Worm (Caenorhabditis elegans) whole organism, young adult: Measurements from ENCODE around the gene grl-3.

Experiments used
- B0019.2 ChIP-seq: fragments of 200-800 bp; sonication (Bioruptor generic); conservative IDR thresholded peaks from 2 replicates; pipeline ENCODE4 v1.3.6; 2022; ENCODE audit warnings: missing genetic modification reagents, missing genetic modification characterization, missing compliant biosample characterization
- B0261.1 ChIP-seq: sonication (generic microtip); optimal IDR thresholded peaks from 2 replicates; lab custom pipeline; 2016; ENCODE audit warnings: mild to moderate bottlenecking, missing genetic modification characterization, moderate library complexity, missing compliant biosample characterization
- C06A6.2 ChIP-seq: fragments of 200-800 bp; sonication (Bioruptor generic); conservative IDR thresholded peaks from 2 replicates; pipeline ENCODE4 v1.3.6; 2022; ENCODE audit warnings: missing genetic modification characterization, missing compliant biosample characterization
- D2030.7 ChIP-seq: fragments of 200-800 bp; sonication (Bioruptor generic); IDR thresholded peaks from 2 replicates; pipeline ENCODE4 v1.3.6; 2022; ENCODE audit warnings: missing genetic modification reagents, missing genetic modification characterization, missing compliant biosample characterization
- F33H1.4 ChIP-seq: fragments of 200-800 bp; sonication (Bioruptor generic); IDR thresholded peaks from 2 replicates; pipeline ENCODE4 v1.3.6; 2022; ENCODE audit warnings: missing genetic modification reagents, missing genetic modification characterization, missing compliant biosample characterization
- T07F8.4 ChIP-seq: sonication (generic microtip); optimal IDR thresholded peaks from 2 replicates; lab custom pipeline; 2016; ENCODE audit warnings: mild to moderate bottlenecking, missing genetic modification characterization, moderate library complexity, missing compliant biosample characterization
- Y53G8AR.9 ChIP-seq: fragments of 200-800 bp; sonication (Bioruptor generic); conservative IDR thresholded peaks from 2 replicates; pipeline ENCODE4 v1.3.6; 2022; ENCODE audit warnings: missing genetic modification reagents, missing genetic modification characterization, missing compliant biosample characterization
- Y67H2A.10 ChIP-seq: fragments of 200-800 bp; sonication (Bioruptor generic); conservative IDR thresholded peaks from 2 replicates; pipeline ENCODE4 v1.3.6; 2022; ENCODE audit warnings: missing genetic modification reagents, missing genetic modification characterization, missing compliant biosample characterization
- aptf-3 ChIP-seq: fragments of 200-800 bp; sonication (Bioruptor generic); IDR thresholded peaks from 2 replicates; pipeline ENCODE4 v1.3.6; 2022; ENCODE audit warnings: missing genetic modification characterization, missing compliant biosample characterization
- atf-7 ChIP-seq: sonication (generic microtip); optimal IDR thresholded peaks from 2 replicates; lab custom pipeline; 2017; ENCODE audit warnings: mild to moderate bottlenecking, missing genetic modification characterization, missing compliant biosample characterization
- bed-1 ChIP-seq: fragments of 200-800 bp; sonication (Bioruptor generic); IDR thresholded peaks from 2 replicates; pipeline ENCODE4 v1.3.6; 2022; ENCODE audit warnings: missing genetic modification reagents, missing genetic modification characterization, missing compliant biosample characterization
- bed-2 ChIP-seq: fragments of 200-800 bp; sonication (Bioruptor generic); IDR thresholded peaks from 2 replicates; pipeline ENCODE4 v1.3.6; 2022; ENCODE audit warnings: missing genetic modification reagents, missing genetic modification characterization, missing compliant biosample characterization
- cebp-1 ChIP-seq, 2 experiments: fragments of 200-800 bp in 1 of 2; sonication (Bioruptor generic) in 1 of 2; sonication (generic microtip) in 1 of 2; IDR thresholded peaks in 1 of 2; optimal IDR thresholded peaks in 1 of 2; 2 replicates each; pipeline versions ENCODE4 v1.3.6 to Lab custom; 2017 to 2022; ENCODE audit warnings: missing compliant biosample characterization in 2 of 2, missing genetic modification characterization in 2 of 2, mild to moderate bottlenecking in 1 of 2, missing genetic modification reagents in 1 of 2, moderate library complexity in 1 of 2
- ceh-40 ChIP-seq: fragments of 200-800 bp; sonication (Bioruptor generic); IDR thresholded peaks from 2 replicates; pipeline ENCODE4 v1.3.6; 2022; ENCODE audit warnings: missing genetic modification characterization, missing compliant biosample characterization
- dox-1 ChIP-seq: fragments of 200-800 bp; sonication (Bioruptor generic); IDR thresholded peaks from 2 replicates; pipeline ENCODE4 v1.3.6; 2022; ENCODE audit warnings: missing genetic modification reagents, missing genetic modification characterization, missing compliant biosample characterization
- egl-44 ChIP-seq: fragments of 200-800 bp; sonication (Bioruptor generic); IDR thresholded peaks from 2 replicates; pipeline ENCODE4 v1.3.6; 2022; ENCODE audit warnings: missing genetic modification reagents, missing genetic modification characterization, missing compliant biosample characterization
- ekl-4 ChIP-seq: fragments of 200-800 bp; sonication (Bioruptor generic); IDR thresholded peaks from 2 replicates; pipeline ENCODE4 v1.3.6; 2022; ENCODE audit warnings: missing genetic modification reagents, missing genetic modification characterization, missing compliant biosample characterization
- him-1 ChIP-seq: sonication (generic microtip); optimal IDR thresholded peaks from 2 replicates; lab custom pipeline; 2016; ENCODE audit warnings: missing genotype, missing genetic modification reagents, missing genetic modification characterization, missing compliant biosample characterization
- hlh-12 ChIP-seq: sonication (generic microtip); optimal IDR thresholded peaks from 2 replicates; lab custom pipeline; 2016; ENCODE audit warnings: missing genetic modification characterization, missing compliant biosample characterization
- hlh-26 ChIP-seq: fragments of 200-800 bp; sonication (Bioruptor generic); conservative IDR thresholded peaks from 2 replicates; pipeline ENCODE4 v1.3.6; 2022; ENCODE audit warnings: missing genetic modification reagents, missing genetic modification characterization, missing compliant biosample characterization
- hmg-1.2 ChIP-seq: fragments of 200-800 bp; sonication (Bioruptor generic); IDR thresholded peaks from 2 replicates; pipeline ENCODE4 v1.3.6; 2022; ENCODE audit warnings: missing genetic modification reagents, missing genetic modification characterization, missing compliant biosample characterization
- lag-1 ChIP-seq: fragments of 200-800 bp; sonication (Bioruptor generic); IDR thresholded peaks from 2 replicates; pipeline ENCODE4 v1.3.6; 2022; ENCODE audit warnings: missing genetic modification reagents, missing genetic modification characterization, missing compliant biosample characterization
- lin-26 ChIP-seq: fragments of 200-800 bp; sonication (Bioruptor generic); IDR thresholded peaks from 2 replicates; pipeline ENCODE4 v1.3.6; 2022; ENCODE audit warnings: missing genetic modification reagents, missing genetic modification characterization, missing compliant biosample characterization
- lsl-1 ChIP-seq: fragments of 200-800 bp; sonication (Bioruptor generic); optimal IDR thresholded peaks from 2 replicates; lab custom pipeline; 2018; ENCODE audit warnings: mild to moderate bottlenecking, missing genetic modification characterization, moderate library complexity, missing compliant biosample characterization
- lsy-27 ChIP-seq: sonication (generic microtip); optimal IDR thresholded peaks from 2 replicates; lab custom pipeline; 2017; ENCODE audit warnings: missing genetic modification characterization, mild to moderate bottlenecking, missing compliant biosample characterization, antibody characterized with exemption, missing genotype, borderline replicate concordance; ENCODE audit not compliant: insufficient read depth
- madf-10 ChIP-seq: sonication (generic microtip); optimal IDR thresholded peaks from 2 replicates; lab custom pipeline; 2016; ENCODE audit warnings: mild to moderate bottlenecking, missing genetic modification characterization, missing compliant biosample characterization
- madf-6 ChIP-seq: fragments of 200-800 bp; sonication (Bioruptor generic); IDR thresholded peaks from 2 replicates; pipeline ENCODE4 v1.3.6; 2022; ENCODE audit warnings: missing genetic modification reagents, missing genetic modification characterization, missing compliant biosample characterization
- madf-8 ChIP-seq: fragments of 200-800 bp; sonication (Bioruptor generic); conservative IDR thresholded peaks from 2 replicates; pipeline ENCODE4 v1.3.6; 2022; ENCODE audit warnings: missing genetic modification reagents, missing genetic modification characterization, missing compliant biosample characterization
- mcd-1 ChIP-seq: fragments of 200-800 bp; sonication (Bioruptor generic); IDR thresholded peaks from 2 replicates; pipeline ENCODE4 v1.3.6; 2022; ENCODE audit warnings: missing genetic modification reagents, missing genetic modification characterization, missing compliant biosample characterization
- nfya-2 ChIP-seq: fragments of 200-800 bp; sonication (Bioruptor generic); IDR thresholded peaks from 2 replicates; pipeline ENCODE4 v1.3.6; 2022; ENCODE audit warnings: missing genetic modification reagents, missing genetic modification characterization, missing compliant biosample characterization
- nfyb-1 ChIP-seq: fragments of 200-800 bp; sonication (Bioruptor generic); IDR thresholded peaks from 2 replicates; pipeline ENCODE4 v1.3.6; 2022; ENCODE audit warnings: missing genetic modification reagents, missing genetic modification characterization, missing compliant biosample characterization
- pbrm-1 ChIP-seq: fragments of 200-800 bp; sonication (Bioruptor generic); IDR thresholded peaks from 2 replicates; pipeline ENCODE4 v1.3.6; 2022; ENCODE audit warnings: missing genetic modification reagents, missing genetic modification characterization, missing compliant biosample characterization
- rec-8 ChIP-seq, 2 experiments: sonication (generic microtip); optimal IDR thresholded peaks; 2 replicates each; lab custom pipeline; 2016; ENCODE audit warnings: mild to moderate bottlenecking in 2 of 2, missing genetic modification characterization in 2 of 2, missing genetic modification reagents in 2 of 2, missing genotype in 2 of 2, missing biosample characterization in 1 of 2, missing compliant biosample characterization in 1 of 2, moderate library complexity in 1 of 2
- snpc-1.1 ChIP-seq: sonication (generic microtip); optimal IDR thresholded peaks from 2 replicates; lab custom pipeline; 2017; ENCODE audit warnings: missing genetic modification characterization, mild to moderate bottlenecking, missing compliant biosample characterization, antibody characterized with exemption, moderate library complexity, missing genotype, missing genetic modification reagents; ENCODE audit not compliant: insufficient read depth
- snpc-1.3 ChIP-seq: sonication (generic microtip); optimal IDR thresholded peaks from 2 replicates; lab custom pipeline; 2017; ENCODE audit warnings: missing genetic modification characterization, mild to moderate bottlenecking, missing compliant biosample characterization, antibody characterized with exemption, moderate library complexity, missing genotype, missing genetic modification reagents; ENCODE audit not compliant: insufficient read depth
- snpc-3.4 ChIP-seq: sonication (generic microtip); optimal IDR thresholded peaks from 2 replicates; lab custom pipeline; 2017; ENCODE audit warnings: missing genetic modification characterization, mild to moderate bottlenecking, missing compliant biosample characterization, antibody characterized with exemption, moderate library complexity, missing genotype, missing genetic modification reagents
- snpc-4 ChIP-seq, 5 experiments: fragments of 150-350 bp in 1 of 5; sonication (generic microtip) in 4 of 5; optimal IDR thresholded peaks; 2 replicates each; lab custom pipeline; 2014 to 2018; ENCODE audit warnings: missing genetic modification characterization in 5 of 5, missing biosample characterization in 3 of 5, antibody characterized with exemption in 2 of 5, mild to moderate bottlenecking in 2 of 5, missing compliant biosample characterization in 2 of 5, missing genotype in 2 of 5, moderate library complexity in 2 of 5, missing genetic modification reagents in 1 of 5
- tbp1 ChIP-seq: fragments of 200-800 bp; sonication (Bioruptor generic); optimal IDR thresholded peaks from 2 replicates; lab custom pipeline; 2018; ENCODE audit warnings: mild to moderate bottlenecking, missing genetic modification characterization, missing compliant biosample characterization
- tbx-9 ChIP-seq: sonication (generic microtip); optimal IDR thresholded peaks from 2 replicates; lab custom pipeline; 2016; ENCODE audit warnings: borderline replicate concordance, missing genetic modification characterization, inconsistent platforms, missing compliant biosample characterization
- ztf-28 ChIP-seq: fragments of 200-800 bp; sonication (Bioruptor generic); IDR thresholded peaks from 2 replicates; pipeline ENCODE4 v1.3.6; 2022; ENCODE audit warnings: missing genetic modification reagents, missing genetic modification characterization, missing compliant biosample characterization
- ztf-6 ChIP-seq: fragments of 200-800 bp; sonication (Bioruptor generic); IDR thresholded peaks from 2 replicates; pipeline ENCODE4 v1.3.6; 2022; ENCODE audit warnings: missing genetic modification reagents, missing genetic modification characterization, missing compliant biosample characterization

Gene grl-3

ce11 chrV:11390394-11390793, 20.9 kb upstream of the grl-3 start, which contains the start of the genes K03B8.11 and K03B8.14:
Gene K03B8.11, minus strand, starts transcription at chrV:11390494.
Gene K03B8.14, plus strand, starts transcription at chrV:11390503.
- TF ChIP-seq lsy-27 (tag; lab: Kevin White, UChicago) (no peak), Y53G8AR.9 (GFP tag; lab: Robert Waterston, UW) (no peak), atf-7 (no peak), bed-2 (GFP tag; lab: Robert Waterston, UW) (no peak), mcd-1 (GFP tag; lab: Robert Waterston, UW) (no peak), cebp-1 (GFP tag; IDR thresholded peaks at IDR 0.05; lab: Robert Waterston, UW) (no peak), cebp-1 (tag; optimal IDR thresholded peaks at IDR 0.05; lab: Kevin White, UChicago) (no peak), D2030.7 (GFP tag; lab: Robert Waterston, UW) (no peak), tbx-9 (tag; lab: Kevin White, UChicago) (no peak), egl-44 (GFP tag; lab: Robert Waterston, UW) (no peak), ztf-6 (GFP tag; lab: Robert Waterston, UW) (no peak), ztf-28 (GFP tag; lab: Robert Waterston, UW) (no peak)

- peak; percentile 85 for TF ChIP-seq snpc-4 (GFP tag; optimal IDR thresholded peaks at IDR 0.05; lab: Kevin White, UChicago)
- TF ChIP-seq snpc-4 (tag; optimal IDR thresholded peaks at IDR 0.05; lab: Kevin White, UChicago), result peak in 3 of 4 experiments; percentile 86 to 92 (median 91)
- TF ChIP-seq lsl-1 (GFP tag; lab: Kevin White, UChicago), result peak; percentile 14
- TF ChIP-seq nfyb-1 (GFP tag; lab: Robert Waterston, UW), result peak; percentile 47; the same call in 1 of the 2 replicates
- peak; percentile 60 for TF ChIP-seq tbp1
- TF ChIP-seq madf-6 (GFP tag; lab: Robert Waterston, UW), result peak; percentile 40; the same call in 1 of the 2 replicates
- TF ChIP-seq hmg-1.2 (GFP tag; lab: Robert Waterston, UW), result peak; percentile 73
- peak; percentile 48 for TF ChIP-seq him-1
- TF ChIP-seq F33H1.4, result 0 out of 2 replicates have a peak, but pooled peaks have one; percentile 30
- peak; percentile 52; the same call in 1 of the 2 replicates for TF ChIP-seq pbrm-1 (GFP tag; lab: Robert Waterston, UW)
- 0 out of 2 replicates have a peak, but pooled peaks have one; percentile 32 for TF ChIP-seq lin-26 (GFP tag; lab: Robert Waterston, UW)
- TF ChIP-seq snpc-1.3, result peak; percentile 15
- peak; percentile 88 for TF ChIP-seq snpc-1.1 (tag; lab: Kevin White, UChicago)
- peak; percentile 73; the same call in 1 of the 2 replicates for TF ChIP-seq dox-1 (GFP tag; lab: Robert Waterston, UW)
- TF ChIP-seq D2030.7 (GFP tag; lab: Robert Waterston, UW), result peak; percentile 62
- peak; percentile 61 for TF ChIP-seq snpc-3.4 (tag; lab: Kevin White, UChicago)
Measured at ce11 chrV:11391033-11391432, 20.3 kb upstream of the grl-3 start.

ce11 chrV:11392020-11392419, 19.3 kb upstream of the grl-3 start, which contains the start of gene nas-16:
Gene nas-16, plus strand, starts transcription at chrV:11392320.
- TF ChIP-seq T07F8.4 (tag; lab: Kevin White, UChicago), result no peak
- TF ChIP-seq ekl-4 (GFP tag; lab: Robert Waterston, UW), result no peak
- no peak for TF ChIP-seq madf-8
- no peak for TF ChIP-seq C06A6.2 (GFP tag; lab: Robert Waterston, UW)
- TF ChIP-seq dox-1 (GFP tag; lab: Robert Waterston, UW), result no peak
- TF ChIP-seq bed-1, result no peak
- TF ChIP-seq pbrm-1 (GFP tag; lab: Robert Waterston, UW), result no peak
- no peak for TF ChIP-seq rec-8 (tag; optimal IDR thresholded peaks at IDR 0.05; lab: Kevin White, UChicago)
- TF ChIP-seq bed-2 (GFP tag; lab: Robert Waterston, UW), result no peak
- no peak for TF ChIP-seq snpc-1.3
- no peak for TF ChIP-seq nfya-2 (GFP tag; lab: Robert Waterston, UW)
- TF ChIP-seq hlh-26 (GFP tag; lab: Robert Waterston, UW), result no peak
- TF ChIP-seq lag-1 (GFP tag; lab: Robert Waterston, UW), result no peak
- no peak for TF ChIP-seq aptf-3 (GFP tag; lab: Robert Waterston, UW)
- no peak for TF ChIP-seq madf-10 (tag; lab: Kevin White, UChicago)
- TF ChIP-seq hlh-12 (tag; lab: Kevin White, UChicago), result no peak
- TF ChIP-seq Y67H2A.10 (GFP tag; lab: Robert Waterston, UW), result no peak
- TF ChIP-seq B0261.1 (tag; lab: Kevin White, UChicago), result no peak
- no peak for TF ChIP-seq B0019.2 (GFP tag; lab: Robert Waterston, UW)
- TF ChIP-seq ceh-40 (GFP tag; lab: Robert Waterston, UW), result no peak
